Worm (Caenorhabditis elegans): ENCODE measurements around the gene tbb-4.

tbb-4 gene

DNA sequence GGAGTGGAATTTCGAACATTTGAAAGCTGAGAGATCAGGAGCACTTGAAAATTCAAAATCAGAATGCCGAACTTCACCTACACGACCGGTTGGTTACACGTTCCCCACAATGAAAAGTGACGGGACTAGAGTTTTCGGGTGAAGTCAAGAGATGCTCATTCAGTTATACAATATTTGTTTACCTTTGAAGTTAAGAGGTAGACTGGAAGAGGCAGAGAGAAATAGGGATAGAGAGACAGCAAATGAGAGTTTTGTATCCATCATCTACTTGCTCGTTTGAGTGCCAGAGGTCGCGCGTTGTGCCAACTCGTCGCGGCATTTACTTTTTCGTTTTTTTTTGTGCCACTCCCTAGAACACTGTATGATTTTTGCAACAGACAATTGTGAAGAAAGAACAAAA, 25.9 kb downstream of the tbb-4 start:
- no peak for TF ChIP-seq aly-1 (tag; optimal IDR thresholded peaks at IDR 0.05)

DNA sequence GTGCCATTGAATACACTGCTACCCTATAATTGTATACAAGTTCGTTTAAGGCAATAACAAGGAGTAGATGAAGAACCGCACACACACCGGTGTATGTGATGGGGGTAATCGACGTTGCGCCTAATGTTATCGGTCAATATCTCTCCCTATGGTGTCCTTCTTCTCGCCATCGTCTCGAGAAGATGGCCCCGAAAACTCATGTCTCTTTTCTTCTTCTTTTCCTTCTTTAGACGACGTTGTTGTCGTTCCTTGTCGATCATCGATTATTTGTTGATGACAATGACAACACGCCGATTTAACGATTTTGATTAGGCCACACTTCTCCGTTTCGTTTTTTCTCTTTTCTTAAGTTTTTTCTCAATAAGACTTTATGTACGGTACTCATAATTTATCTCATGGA, 27.6 kb downstream of the tbb-4 start:
- TF ChIP-seq ceh-13 (GFP tag; optimal IDR thresholded peaks at IDR 0.05) (no peak), B0310.2 (tag; optimal IDR thresholded peaks at IDR 0.05) (no peak), tbx-11 (GFP tag; IDR thresholded peaks at IDR 0.05) (no peak), hnd-1 (tag; optimal IDR thresholded peaks at IDR 0.05) (no peak), hmg-4 (GFP tag; optimal IDR thresholded peaks at IDR 0.05) (no peak), flt-1 (GFP tag; IDR thresholded peaks at IDR 0.05) (no peak), tra-4 (tag; optimal IDR thresholded peaks at IDR 0.05) (no peak), ama-1 (optimal IDR thresholded peaks at IDR 0.05) (no peak)

DNA sequence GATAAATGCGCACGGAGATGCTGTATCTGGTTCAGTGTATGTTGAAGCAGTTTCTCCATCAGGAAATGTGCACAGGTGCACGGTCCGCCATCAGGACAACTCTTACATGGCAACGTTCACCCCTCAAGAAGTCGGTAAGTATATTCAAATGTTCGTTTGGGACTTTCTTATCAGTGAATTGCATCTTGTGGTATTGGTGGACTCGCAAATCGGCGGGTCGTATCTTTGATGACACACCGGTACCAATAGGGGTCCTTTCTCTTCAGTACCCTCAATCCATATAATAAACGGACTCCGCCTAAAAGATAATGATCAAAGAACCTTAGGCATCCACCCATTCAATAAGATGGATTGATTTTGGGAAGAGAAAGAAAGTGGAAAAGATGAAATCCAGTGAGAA, 30.8 kb downstream of the tbb-4 start:
- TF ChIP-seq tra-4 (tag; optimal IDR thresholded peaks at IDR 0.05): no peak
- TF ChIP-seq F13C5.2 (tag; optimal IDR thresholded peaks at IDR 0.05): no peak
- no peak for TF ChIP-seq hmbx-1 (tag; optimal IDR thresholded peaks at IDR 0.05)
- no peak for TF ChIP-seq ama-1 (optimal IDR thresholded peaks at IDR 0.05)
- TF ChIP-seq aly-1 (tag; optimal IDR thresholded peaks at IDR 0.05): no peak
- no peak for TF ChIP-seq sea-1 (GFP tag; conservative IDR thresholded peaks at IDR 0.05)
- no peak for TF ChIP-seq pes-1 (GFP tag; IDR thresholded peaks at IDR 0.05)
- TF ChIP-seq scrt-1 (GFP tag; IDR thresholded peaks at IDR 0.05): no peak

DNA sequence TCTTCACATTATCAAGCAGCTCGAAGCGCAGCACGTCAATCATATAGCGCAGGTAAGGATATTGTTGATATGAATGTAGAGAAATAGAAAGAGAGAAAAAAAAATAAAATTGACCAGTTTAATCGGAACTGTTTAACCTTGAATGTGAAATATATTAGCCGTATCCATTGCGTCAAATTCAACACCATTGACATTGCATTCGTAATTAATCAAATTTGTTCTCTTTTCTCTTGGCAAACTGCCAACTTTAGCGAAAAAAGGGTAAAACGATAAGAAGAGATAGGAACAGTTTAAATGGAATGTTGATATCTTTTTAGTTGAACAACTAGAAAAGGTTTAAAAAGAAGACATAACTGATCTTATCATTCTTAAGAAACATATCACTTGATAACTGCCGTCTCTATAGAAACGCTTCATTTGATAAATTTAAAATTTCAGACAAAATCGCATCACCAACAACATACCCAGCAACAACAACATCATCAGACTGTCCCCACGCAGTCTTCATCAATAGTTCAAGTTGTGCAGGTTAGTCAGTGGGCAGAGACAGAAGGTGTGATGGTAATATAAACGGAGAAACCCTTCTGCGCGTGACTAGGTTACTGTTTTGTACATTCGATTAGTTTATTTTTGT, 33.0 kb downstream of the tbb-4 start:
- no peak for TF ChIP-seq tra-4 (tag; optimal IDR thresholded peaks at IDR 0.05)
- no peak for TF ChIP-seq sea-1 (GFP tag; conservative IDR thresholded peaks at IDR 0.05)
- TF ChIP-seq hmbx-1 (tag; optimal IDR thresholded peaks at IDR 0.05): no peak
- TF ChIP-seq hnd-1 (tag; optimal IDR thresholded peaks at IDR 0.05): no peak

DNA sequence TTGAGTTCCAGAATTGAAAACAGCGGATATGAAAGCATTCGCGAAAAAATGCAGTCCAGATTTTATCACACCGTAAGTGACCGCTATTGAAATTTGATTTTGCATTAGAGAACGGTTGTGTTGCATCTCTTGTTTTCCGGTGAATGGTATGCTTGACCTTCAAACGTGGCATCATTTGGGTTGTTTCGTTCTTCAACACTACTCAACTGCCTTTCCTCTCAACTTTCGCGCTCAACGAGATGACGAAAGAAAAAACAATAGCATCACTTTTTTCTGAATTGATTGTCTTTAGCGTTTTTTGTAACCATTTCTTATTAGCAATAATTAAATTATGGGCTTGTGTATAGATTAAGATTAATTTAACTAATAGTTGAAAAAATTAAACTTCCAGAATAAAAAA, 34.2 kb downstream of the tbb-4 start:
- TF ChIP-seq pes-1 (GFP tag; IDR thresholded peaks at IDR 0.05) (no peak), ama-1 (optimal IDR thresholded peaks at IDR 0.05) (no peak), ceh-36 (tag; optimal IDR thresholded peaks at IDR 0.05) (no peak), hmg-4 (GFP tag; optimal IDR thresholded peaks at IDR 0.05) (no peak), tbx-11 (GFP tag; IDR thresholded peaks at IDR 0.05) (no peak), tra-4 (tag; optimal IDR thresholded peaks at IDR 0.05) (no peak), hnd-1 (tag; optimal IDR thresholded peaks at IDR 0.05) (no peak), scrt-1 (GFP tag; IDR thresholded peaks at IDR 0.05) (no peak), aly-1 (tag; optimal IDR thresholded peaks at IDR 0.05) (no peak), ets-7 (tag; optimal IDR thresholded peaks at IDR 0.05) (no peak)

DNA sequence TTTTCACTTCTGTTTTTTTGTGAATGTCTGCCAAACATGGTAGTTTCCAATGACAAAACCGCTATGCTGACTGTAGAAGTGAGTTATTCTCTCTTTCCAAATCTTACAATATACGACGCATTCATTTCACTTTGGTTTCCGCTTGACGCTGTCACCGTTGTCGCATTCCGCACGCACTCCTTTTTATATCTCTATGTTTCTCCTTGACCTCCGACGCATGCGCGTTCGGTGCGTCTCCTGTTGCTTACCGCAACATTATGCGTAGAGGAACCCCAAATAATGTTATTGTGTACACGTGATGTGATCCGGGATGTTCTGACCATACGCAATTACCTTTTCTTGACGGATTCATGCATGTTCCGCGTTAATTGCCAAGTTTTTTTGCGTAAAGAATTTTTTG, 34.7 kb downstream of the tbb-4 start:
- TF ChIP-seq ceh-36 (tag; optimal IDR thresholded peaks at IDR 0.05) (no peak), tra-4 (tag; optimal IDR thresholded peaks at IDR 0.05) (no peak), sea-1 (GFP tag; conservative IDR thresholded peaks at IDR 0.05) (no peak), tbx-11 (GFP tag; IDR thresholded peaks at IDR 0.05) (no peak), pes-1 (GFP tag; IDR thresholded peaks at IDR 0.05) (no peak)

DNA sequence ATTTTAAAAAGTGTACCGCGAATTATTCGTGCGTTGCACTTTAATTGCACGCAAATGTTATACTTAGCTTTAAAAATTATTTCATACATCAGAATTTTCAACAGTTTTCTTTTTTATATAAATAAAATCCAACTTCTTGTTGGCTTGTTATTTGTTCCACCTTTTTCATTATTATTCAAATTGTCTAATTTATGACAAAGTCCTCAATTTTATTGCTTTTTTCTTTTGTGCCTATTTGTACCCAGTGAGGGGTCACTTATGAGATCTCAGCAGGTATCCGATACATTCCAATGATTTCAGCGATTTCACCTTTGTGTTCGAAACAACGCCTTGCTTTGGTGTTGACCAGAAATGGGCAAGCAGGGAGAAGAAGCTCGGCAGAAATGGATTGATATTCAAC, 39.3 kb downstream of the tbb-4 start, which contains the start of gene fln-2:
TSS of gene fln-2 (plus strand) at position 301 of the 400 bp plus-strand sequence.
- TF ChIP-seq tbx-37 (GFP tag; conservative IDR thresholded peaks at IDR 0.05) (no peak), aly-1 (tag; optimal IDR thresholded peaks at IDR 0.05) (no peak), ceh-36 (tag; optimal IDR thresholded peaks at IDR 0.05) (no peak), hmg-4 (GFP tag; optimal IDR thresholded peaks at IDR 0.05) (no peak), sea-1 (GFP tag; conservative IDR thresholded peaks at IDR 0.05) (no peak), hmbx-1 (tag; optimal IDR thresholded peaks at IDR 0.05) (no peak), ama-1 (optimal IDR thresholded peaks at IDR 0.05) (no peak), F13C5.2 (tag; optimal IDR thresholded peaks at IDR 0.05) (no peak), B0310.2 (tag; optimal IDR thresholded peaks at IDR 0.05) (no peak)

DNA sequence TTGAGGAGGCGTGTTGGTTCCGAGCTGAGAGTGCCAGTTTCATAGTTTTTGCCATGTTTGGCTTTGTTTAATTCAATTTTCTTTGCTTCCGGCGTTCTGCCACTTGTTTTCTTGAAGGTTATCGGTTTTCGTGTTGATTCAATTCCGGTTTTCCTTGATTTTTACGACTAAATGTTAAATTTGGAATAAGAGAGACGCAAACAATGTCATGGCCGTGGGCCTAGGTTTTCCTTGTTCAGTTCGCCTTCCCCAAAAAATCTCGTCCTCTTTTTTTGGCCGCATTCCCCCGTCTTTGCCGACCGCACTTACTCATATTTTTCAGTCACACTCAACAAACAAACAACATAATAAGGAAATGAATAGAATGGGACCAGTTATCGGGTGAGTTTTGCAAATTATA, 42.9 kb downstream of the tbb-4 start, which contains the start of gene C23F12.9:
TSS of gene C23F12.9 (plus strand) at position 301 of the 400 bp plus-strand sequence.
- TF ChIP-seq scrt-1 (GFP tag; IDR thresholded peaks at IDR 0.05) (no peak), pes-1 (GFP tag; IDR thresholded peaks at IDR 0.05) (no peak), aly-1 (tag; optimal IDR thresholded peaks at IDR 0.05) (no peak), ceh-36 (tag; optimal IDR thresholded peaks at IDR 0.05) (no peak), ceh-13 (GFP tag; optimal IDR thresholded peaks at IDR 0.05) (no peak), tbx-11 (GFP tag; IDR thresholded peaks at IDR 0.05) (no peak), F13C5.2 (tag; optimal IDR thresholded peaks at IDR 0.05) (no peak), hnd-1 (tag; optimal IDR thresholded peaks at IDR 0.05) (no peak), hmg-4 (GFP tag; optimal IDR thresholded peaks at IDR 0.05) (no peak), B0310.2 (tag; optimal IDR thresholded peaks at IDR 0.05) (no peak), flt-1 (GFP tag; IDR thresholded peaks at IDR 0.05) (no peak), tra-4 (tag; optimal IDR thresholded peaks at IDR 0.05) (no peak), ets-7 (tag; optimal IDR thresholded peaks at IDR 0.05) (no peak), ama-1 (optimal IDR thresholded peaks at IDR 0.05) (no peak)

DNA sequence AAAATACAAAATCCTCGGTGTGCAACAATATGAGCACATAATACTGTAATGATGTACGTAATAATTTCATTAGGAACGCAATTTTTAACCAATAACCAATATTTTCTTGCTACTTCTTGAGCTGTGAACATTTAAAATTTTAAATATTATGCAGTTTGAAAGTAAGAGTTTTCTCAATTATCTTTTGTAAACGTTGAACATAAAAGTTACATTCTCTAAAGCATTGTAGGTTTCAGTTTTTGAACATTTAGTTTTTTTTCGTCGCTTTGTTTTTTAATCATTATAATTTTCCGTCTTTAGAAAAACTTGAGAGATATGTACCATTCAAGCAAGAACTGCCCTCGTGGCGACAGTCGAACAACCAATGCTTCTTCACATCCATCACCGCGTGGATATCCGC, 45.3 kb downstream of the tbb-4 start, which contains the start of gene C23F12.3:
TSS of gene C23F12.3 (plus strand) at position 301 of the 400 bp plus-strand sequence.
- no peak for TF ChIP-seq pes-1 (GFP tag; IDR thresholded peaks at IDR 0.05)
- no peak for TF ChIP-seq tbx-11 (GFP tag; IDR thresholded peaks at IDR 0.05)
- TF ChIP-seq ama-1 (optimal IDR thresholded peaks at IDR 0.05): no peak
- no peak for TF ChIP-seq aly-1 (tag; optimal IDR thresholded peaks at IDR 0.05)
- TF ChIP-seq flt-1 (GFP tag; IDR thresholded peaks at IDR 0.05): no peak
- TF ChIP-seq tra-4 (tag; optimal IDR thresholded peaks at IDR 0.05): no peak
- TF ChIP-seq tbx-37 (GFP tag; conservative IDR thresholded peaks at IDR 0.05): no peak
- TF ChIP-seq scrt-1 (GFP tag; IDR thresholded peaks at IDR 0.05): no peak
- no peak for TF ChIP-seq sea-1 (GFP tag; conservative IDR thresholded peaks at IDR 0.05)
- no peak for TF ChIP-seq ceh-36 (tag; optimal IDR thresholded peaks at IDR 0.05)
- TF ChIP-seq hmg-4 (GFP tag; optimal IDR thresholded peaks at IDR 0.05): no peak
- no peak for TF ChIP-seq B0310.2 (tag; optimal IDR thresholded peaks at IDR 0.05)
- TF ChIP-seq ceh-13 (GFP tag; optimal IDR thresholded peaks at IDR 0.05): no peak
- TF ChIP-seq hnd-1 (tag; optimal IDR thresholded peaks at IDR 0.05): no peak
- no peak for TF ChIP-seq hmbx-1 (tag; optimal IDR thresholded peaks at IDR 0.05)
- TF ChIP-seq F13C5.2 (tag; optimal IDR thresholded peaks at IDR 0.05): no peak
- no peak for TF ChIP-seq ets-7 (tag; optimal IDR thresholded peaks at IDR 0.05)

Measured in whole organism, early embryonic.